Fruit fly (Drosophila melanogaster) whole organism, wandering third instar larva: Measurements from ENCODE around the gene CG9121.
A peak's percentile ranks its signal among the peaks of the same experiment; 100 is the strongest.

ENCODE experiments used
- Abd-B ChIP-seq: fragments of >200 bp; optimal IDR thresholded peaks from 2 replicates; lab custom pipeline; 2017; ENCODE audit warnings: missing biosample characterization, missing genetic modification characterization
- CG32264 ChIP-seq: fragments of 200-800 bp; sonication (Bioruptor generic); optimal IDR thresholded peaks from 2 replicates; lab custom pipeline; 2016; ENCODE audit warnings: missing biosample characterization, missing genetic modification characterization
- CG9705 ChIP-seq: fragments of 200-800 bp; sonication (Bioruptor generic); optimal IDR thresholded peaks from 2 replicates; lab custom pipeline; 2018; ENCODE audit warnings: missing biosample characterization, mild to moderate bottlenecking, missing genetic modification characterization
- Dfd ChIP-seq: fragments of >200 bp; optimal IDR thresholded peaks from 2 replicates; lab custom pipeline; 2017; ENCODE audit warnings: missing biosample characterization, missing genetic modification characterization
- Dif ChIP-seq: fragments of 200-275, 200-300 bp; sonication (Bioruptor generic); optimal IDR thresholded peaks from 2 replicates; lab custom pipeline; 2018; ENCODE audit warnings: missing biosample characterization, missing genetic modification characterization; ENCODE audit not compliant: partially characterized antibody
- GATAd ChIP-seq: sonication (Bioruptor generic); optimal IDR thresholded peaks from 2 replicates; lab custom pipeline; 2016; ENCODE audit warnings: missing biosample characterization, missing genetic modification characterization
- HLH106 ChIP-seq: fragments of 200-800 bp; optimal IDR thresholded peaks from 3 replicates; lab custom pipeline; 2019; ENCODE audit warnings: missing biosample characterization, mild to moderate bottlenecking, missing genetic modification characterization, moderate library complexity
- Hnf4 ChIP-seq: fragments of 200-800 bp; sonication (Bioruptor generic); optimal IDR thresholded peaks from 2 replicates; lab custom pipeline; 2016; ENCODE audit warnings: missing biosample characterization, mild to moderate bottlenecking, missing genetic modification characterization
- Hr78 ChIP-seq: fragments of >200 bp; optimal IDR thresholded peaks from 2 replicates; lab custom pipeline; 2017; ENCODE audit warnings: missing biosample characterization, missing genetic modification characterization
- Hr83 ChIP-seq: fragments of 200-300 bp; sonication (Bioruptor generic); optimal IDR thresholded peaks from 2 replicates; lab custom pipeline; 2016; ENCODE audit warnings: missing biosample characterization, mild to moderate bottlenecking, missing genetic modification characterization, moderate library complexity; ENCODE audit not compliant: poor library complexity, severe bottlenecking
- Jra ChIP-seq: sonication (Bioruptor generic); optimal IDR thresholded peaks from 2 replicates; lab custom pipeline; 2016; ENCODE audit warnings: missing biosample characterization, missing genetic modification characterization
- Mio ChIP-seq: sonication (Bioruptor generic); optimal IDR thresholded peaks from 2 replicates; lab custom pipeline; 2016; ENCODE audit warnings: missing biosample characterization, missing genetic modification characterization
- Myc ChIP-seq: fragments of >200 bp; optimal IDR thresholded peaks from 2 replicates; lab custom pipeline; 2017
- N ChIP-seq: fragments of >200 bp; optimal IDR thresholded peaks from 2 replicates; lab custom pipeline; 2018; ENCODE audit warnings: missing biosample characterization, missing external identifiers, missing genetic modification characterization
- OdsH ChIP-seq: fragments of 200-800 bp; sonication (Bioruptor generic); optimal IDR thresholded peaks from 2 replicates; lab custom pipeline; 2016; ENCODE audit warnings: missing biosample characterization, mild to moderate bottlenecking, missing genetic modification characterization
- Rel ChIP-seq, 2 experiments: fragments of 200-800 bp; sonication (Bioruptor generic) in 1 of 2; optimal IDR thresholded peaks; 2 replicates in 1 of 2; 3 replicates in 1 of 2; lab custom pipeline; 2016 to 2019; ENCODE audit warnings: mild to moderate bottlenecking in 2 of 2, missing biosample characterization in 2 of 2, missing genetic modification characterization in 2 of 2, moderate library complexity in 1 of 2
- Sp1 ChIP-seq: fragments of 200-800 bp; sonication (Bioruptor generic); optimal IDR thresholded peaks from 3 replicates; lab custom pipeline; 2019; ENCODE audit warnings: missing biosample characterization, mild to moderate bottlenecking, missing genetic modification characterization, moderate library complexity
- Vsx2 ChIP-seq: fragments of 200-300, 225-300 bp; sonication (Bioruptor generic); optimal IDR thresholded peaks from 2 replicates; lab custom pipeline; 2018; ENCODE audit warnings: missing biosample characterization, missing genetic modification characterization; ENCODE audit not compliant: partially characterized antibody
- br ChIP-seq: fragments of 200-800 bp; sonication (Bioruptor generic); optimal IDR thresholded peaks from 2 replicates; lab custom pipeline; 2016; ENCODE audit warnings: missing biosample characterization, missing genetic modification characterization
- brk ChIP-seq: fragments of 200-800 bp; sonication (Bioruptor generic); optimal IDR thresholded peaks from 2 replicates; lab custom pipeline; 2016; ENCODE audit warnings: missing biosample characterization, mild to moderate bottlenecking, missing genetic modification characterization
- dl ChIP-seq, 2 experiments: fragments of 175-275, 200-275 bp in 1 of 2; fragments of 200-275 bp in 1 of 2; sonication (Bioruptor generic); optimal IDR thresholded peaks; lab custom pipeline; 2018; ENCODE audit warnings: mild to moderate bottlenecking in 2 of 2, missing biosample characterization in 2 of 2, missing genetic modification characterization in 2 of 2, moderate library complexity in 2 of 2; ENCODE audit not compliant: partially characterized antibody in 2 of 2, insufficient read depth in 1 of 2
- dmrt93B ChIP-seq: fragments of 200-800 bp; sonication (Bioruptor generic); optimal IDR thresholded peaks from 2 replicates; lab custom pipeline; 2018; ENCODE audit warnings: missing biosample characterization, mild to moderate bottlenecking, missing genetic modification characterization
- ey ChIP-seq: fragments of 200-800 bp; sonication (Bioruptor generic); optimal IDR thresholded peaks from 2 replicates; lab custom pipeline; 2016; ENCODE audit warnings: missing biosample characterization, missing genetic modification characterization
- foxo ChIP-seq, 2 experiments: fragments of 200-800 bp; sonication (Bioruptor generic); optimal IDR thresholded peaks; 2 replicates in 1 of 2; 3 replicates in 1 of 2; lab custom pipeline; 2016 to 2017; ENCODE audit warnings: missing biosample characterization in 2 of 2, missing genetic modification characterization in 2 of 2
- fru ChIP-seq: fragments of 200-800 bp; sonication (Bioruptor generic); optimal IDR thresholded peaks from 3 replicates; lab custom pipeline; 2016; ENCODE audit warnings: missing biosample characterization, mild to moderate bottlenecking, missing genetic modification characterization
- h ChIP-seq: fragments of 200-800 bp; sonication (Bioruptor generic); optimal IDR thresholded peaks from 3 replicates; lab custom pipeline; 2016; ENCODE audit warnings: missing biosample characterization, mild to moderate bottlenecking, missing genetic modification characterization
- jim ChIP-seq: fragments of 175-275, 200-325 bp; sonication (Bioruptor generic); optimal IDR thresholded peaks from 2 replicates; lab custom pipeline; 2016; ENCODE audit warnings: missing biosample characterization, mild to moderate bottlenecking, missing genetic modification characterization
- pan ChIP-seq: fragments of >200 bp; optimal IDR thresholded peaks from 2 replicates; lab custom pipeline; 2017
- psq ChIP-seq: fragments of 200-800 bp; sonication (Bioruptor generic); optimal IDR thresholded peaks from 3 replicates; lab custom pipeline; 2017; ENCODE audit warnings: missing biosample characterization, mild to moderate bottlenecking, missing genetic modification characterization, moderate library complexity
- rgr ChIP-seq: fragments of 200-800 bp; sonication (Bioruptor generic); optimal IDR thresholded peaks from 3 replicates; lab custom pipeline; 2016; ENCODE audit warnings: missing biosample characterization, mild to moderate bottlenecking, missing genetic modification characterization
- sage ChIP-seq: fragments of 200-800 bp; sonication (Bioruptor generic); optimal IDR thresholded peaks from 2 replicates; lab custom pipeline; 2016; ENCODE audit warnings: missing biosample characterization, mild to moderate bottlenecking, missing genetic modification characterization
- tai ChIP-seq: sonication (Bioruptor generic); optimal IDR thresholded peaks from 2 replicates; lab custom pipeline; 2016; ENCODE audit warnings: missing biosample characterization, missing genetic modification characterization
- usp ChIP-seq: fragments of >200 bp; optimal IDR thresholded peaks from 2 replicates; lab custom pipeline; 2017; ENCODE audit warnings: missing biosample characterization, missing genetic modification characterization
- woc ChIP-seq: sonication (Bioruptor generic); optimal IDR thresholded peaks from 2 replicates; lab custom pipeline; 2016; ENCODE audit warnings: missing biosample characterization, mild to moderate bottlenecking, missing genetic modification characterization

The CG9121 gene

DNA sequence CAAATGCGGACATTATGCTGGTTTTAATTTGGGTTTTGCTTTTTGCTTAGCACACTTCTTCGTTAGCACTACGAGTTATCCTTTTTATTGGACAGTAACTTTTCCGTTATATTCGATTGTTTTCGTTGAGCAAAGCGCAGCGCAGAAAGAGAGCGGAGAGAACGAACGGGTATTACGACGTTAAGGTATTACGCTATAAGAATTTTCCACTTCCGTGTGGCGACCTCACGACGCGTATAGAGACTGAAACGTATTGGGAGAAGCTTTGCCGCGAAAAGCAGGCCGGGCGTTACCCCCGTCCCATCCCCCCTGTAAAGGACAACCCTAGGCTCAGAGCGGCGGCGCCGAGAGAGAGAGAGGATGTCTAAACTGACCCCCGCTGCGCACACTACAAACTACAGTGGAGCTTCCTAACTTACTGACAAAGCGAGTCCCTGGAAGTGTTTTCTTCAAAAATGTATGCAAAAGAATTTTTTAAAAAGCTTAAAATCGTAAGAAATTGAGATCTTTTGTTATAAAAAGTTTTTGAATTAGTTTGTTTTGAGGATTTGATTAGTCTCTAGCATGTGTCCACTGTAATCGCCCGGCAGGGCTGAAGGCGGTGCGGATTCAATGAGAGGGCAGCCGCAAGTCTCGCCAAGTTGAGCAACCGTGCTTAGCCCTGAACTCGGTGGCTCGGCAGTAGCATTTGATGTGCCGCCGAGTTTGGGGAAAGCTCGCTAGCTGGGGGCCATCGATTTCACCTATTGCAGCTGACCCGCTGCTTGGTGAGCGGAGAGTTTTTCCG lies 46.0 kb downstream of the CG9121 start (continued):
- TF ChIP-seq jim (GFP tag; lab: Kevin White, UChicago) (no peak), Jra (GFP tag; lab: Kevin White, UChicago) (peak; percentile 75)

DNA sequence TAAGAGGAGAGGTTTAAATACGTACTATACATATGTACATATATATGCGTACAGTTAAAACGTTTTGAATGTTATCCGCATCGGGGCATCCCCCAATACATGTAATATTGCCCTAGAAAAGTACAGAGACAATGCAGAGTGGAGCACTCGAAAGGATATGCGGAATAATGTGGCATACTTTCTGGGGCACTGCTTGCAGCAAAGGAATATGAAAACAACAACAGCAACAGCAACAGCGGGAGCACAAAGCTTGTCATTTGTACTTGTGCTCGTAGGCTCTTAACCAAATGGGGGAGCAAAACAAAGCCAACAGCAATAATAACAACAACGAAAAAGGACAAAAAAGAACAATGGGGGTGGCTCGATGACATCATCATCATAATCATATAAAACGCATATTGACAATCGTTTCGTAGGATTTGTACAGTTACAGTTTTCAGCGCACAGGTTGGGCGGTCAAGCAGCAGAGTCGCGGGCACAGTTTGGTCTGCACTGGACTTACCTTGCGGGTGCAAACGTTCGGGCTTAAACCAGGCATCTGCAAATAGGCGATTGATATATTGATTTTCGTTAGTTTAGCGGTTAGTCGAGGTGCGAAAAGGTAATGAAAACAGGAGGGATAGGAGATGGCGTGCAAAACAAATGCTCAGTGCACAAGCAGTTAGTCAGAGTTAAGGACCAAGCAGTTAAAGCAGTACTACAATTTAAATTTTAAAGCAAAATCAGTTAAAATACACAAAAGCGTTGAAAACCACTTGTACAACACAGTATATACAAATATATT lies 47.0 kb downstream of the CG9121 start:
- no peak for TF ChIP-seq woc (GFP tag; lab: Kevin White, UChicago)
- TF ChIP-seq rgr (GFP tag; lab: Kevin White, UChicago): no peak
- TF ChIP-seq Abd-B (GFP tag; lab: Kevin White, UChicago): no peak
- no peak for TF ChIP-seq tai
- no peak for TF ChIP-seq Dif (GFP tag; lab: Kevin White, UChicago)
- no peak for TF ChIP-seq HLH106 (tag; lab: Kevin White, UChicago)
- TF ChIP-seq OdsH (GFP tag; lab: Kevin White, UChicago): no peak
- TF ChIP-seq Myc (lab: Kevin White, UChicago): peak; percentile 29
- TF ChIP-seq h: no peak
- TF ChIP-seq Mio: no peak
- no peak for TF ChIP-seq sage
- no peak for TF ChIP-seq Dfd (GFP tag; lab: Kevin White, UChicago)
- peak; percentile 55 for TF ChIP-seq N
- TF ChIP-seq pan (lab: Kevin White, UChicago): no peak
- no peak for TF ChIP-seq Rel (GFP tag; optimal IDR thresholded peaks at IDR 0.05; lab: Kevin White, UChicago)
- no peak for TF ChIP-seq Rel (tag; optimal IDR thresholded peaks at IDR 0.05; lab: Kevin White, UChicago)
- no peak for TF ChIP-seq Hr78
- TF ChIP-seq, all 38 proteins: peak for 2

DNA sequence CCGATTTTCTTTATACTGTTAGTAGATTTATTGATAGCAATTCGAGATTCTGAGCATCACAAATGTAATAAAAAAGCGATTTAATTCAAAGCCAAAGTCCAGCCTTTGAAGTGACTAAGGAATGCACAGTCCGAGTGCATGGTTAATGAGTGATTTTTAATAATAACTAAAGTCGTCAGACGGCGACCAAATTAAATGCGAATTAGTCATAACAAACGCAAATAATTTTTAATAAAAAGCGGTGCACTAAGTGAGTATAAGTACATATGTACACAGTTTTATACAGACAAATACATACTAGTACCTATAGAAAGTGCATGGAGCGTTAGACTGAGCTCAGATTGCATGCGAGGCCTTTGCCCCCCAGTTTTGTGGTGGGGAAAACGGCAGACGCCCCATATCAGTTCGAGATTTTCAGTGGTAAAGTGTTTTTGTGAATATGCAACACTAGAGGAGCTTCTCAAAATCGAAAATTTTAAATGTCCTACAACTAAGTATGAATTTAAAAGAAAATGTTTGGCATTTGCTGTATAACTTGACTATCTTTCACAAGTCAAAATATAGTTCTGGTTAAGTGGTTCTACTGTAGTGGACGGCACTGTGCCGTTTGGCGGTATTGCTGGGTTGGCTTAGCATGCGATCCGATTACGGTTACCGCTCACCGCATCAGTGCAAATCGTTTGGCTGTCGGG lies 48.0 kb downstream of the CG9121 start:
- no peak for TF ChIP-seq Dif (GFP tag; lab: Kevin White, UChicago)
- peak; percentile 17 for TF ChIP-seq Jra (GFP tag; lab: Kevin White, UChicago)
- no peak for TF ChIP-seq Rel (GFP tag; optimal IDR thresholded peaks at IDR 0.05; lab: Kevin White, UChicago)
- no peak for TF ChIP-seq Rel (tag; optimal IDR thresholded peaks at IDR 0.05; lab: Kevin White, UChicago)
- TF ChIP-seq Hr78: no peak
- TF ChIP-seq Myc (lab: Kevin White, UChicago): no peak
- TF ChIP-seq brk (GFP tag; lab: Kevin White, UChicago): no peak
- TF ChIP-seq Vsx2 (GFP tag; lab: Kevin White, UChicago): no peak
- TF ChIP-seq N: no peak
- peak; percentile 13 for TF ChIP-seq tai
- TF ChIP-seq dmrt93B (GFP tag; lab: Kevin White, UChicago): no peak
- peak; percentile 72 for TF ChIP-seq fru (GFP tag; lab: Kevin White, UChicago)
- TF ChIP-seq Sp1 (GFP tag; lab: Kevin White, UChicago): peak; percentile 46
- no peak for TF ChIP-seq pan (lab: Kevin White, UChicago)
- no peak for TF ChIP-seq dl (GFP tag; optimal IDR thresholded peaks at IDR 0.05; lab: Kevin White, UChicago; ENCODE audit: insufficient read depth in 1 of 2, partially characterized antibody in 2 of 2)
- peak; percentile 14 for TF ChIP-seq CG32264 (GFP tag; lab: Kevin White, UChicago)
- TF ChIP-seq psq (GFP tag; lab: Kevin White, UChicago): peak; percentile 39
- no peak for TF ChIP-seq Mio
- peak in 1 of 2 experiments; percentile 75 for TF ChIP-seq foxo (GFP tag; optimal IDR thresholded peaks at IDR 0.05; lab: Kevin White, UChicago)
- peak; percentile 19 for TF ChIP-seq woc (GFP tag; lab: Kevin White, UChicago)
- no peak for TF ChIP-seq GATAd (GFP tag; lab: Kevin White, UChicago)
- no peak for TF ChIP-seq Dfd (GFP tag; lab: Kevin White, UChicago)
- peak; percentile 73 for TF ChIP-seq rgr (GFP tag; lab: Kevin White, UChicago)
- peak; percentile 81 for TF ChIP-seq OdsH (GFP tag; lab: Kevin White, UChicago)
- peak; percentile 62 for TF ChIP-seq br (GFP tag; lab: Kevin White, UChicago)
- TF ChIP-seq Hr83 (GFP tag; lab: Kevin White, UChicago): no peak
- peak; percentile 61 for TF ChIP-seq Hnf4 (GFP tag; lab: Kevin White, UChicago)
- TF ChIP-seq CG9705 (GFP tag; lab: Kevin White, UChicago): no peak
- no peak for TF ChIP-seq Abd-B (GFP tag; lab: Kevin White, UChicago)
- peak; percentile 78 for TF ChIP-seq ey (GFP tag; lab: Kevin White, UChicago)
- no peak for TF ChIP-seq usp (GFP tag; lab: Kevin White, UChicago)
- TF ChIP-seq h: peak; percentile 78
